Worm (Caenorhabditis elegans): ENCODE data around the gene Y43F8B.3.

Gene Y43F8B.3

ce11 chrV:19546100-19546499, 43.2 kb downstream of the Y43F8B.3 start, which contains the start of gene Y43F8B.1:
Gene Y43F8B.1 (minus strand): TSS chrV:19546200.
- TF ChIP-seq W03F9.2 (tag; optimal IDR thresholded peaks at IDR 0.05) (no peak), dao-5 (tag; optimal IDR thresholded peaks at IDR 0.05) (no peak), him-1 (tag; optimal IDR thresholded peaks at IDR 0.05) (no peak)

ce11 chrV:19546673-19547072, 43.8 kb downstream of the Y43F8B.3 start:
- TF ChIP-seq him-1 (tag; optimal IDR thresholded peaks at IDR 0.05) (no peak), dao-5 (tag; optimal IDR thresholded peaks at IDR 0.05) (no peak), W03F9.2 (tag; optimal IDR thresholded peaks at IDR 0.05) (no peak)

ce11 chrV:19549689-19550088, 46.8 kb downstream of the Y43F8B.3 start, which contains the start of gene Y43F8B.20:
Gene Y43F8B.20 (minus strand): TSS chrV:19549789.
- no peak for TF ChIP-seq him-1 (tag; optimal IDR thresholded peaks at IDR 0.05)
- no peak for TF ChIP-seq dao-5 (tag; optimal IDR thresholded peaks at IDR 0.05)
- TF ChIP-seq W03F9.2 (tag; optimal IDR thresholded peaks at IDR 0.05): no peak

- no peak for TF ChIP-seq dao-5 (tag; optimal IDR thresholded peaks at IDR 0.05)
- TF ChIP-seq W03F9.2 (tag; optimal IDR thresholded peaks at IDR 0.05): no peak
- TF ChIP-seq him-1 (tag; optimal IDR thresholded peaks at IDR 0.05): no peak
Measured at ce11 chrV:19550294-19550693, 47.4 kb downstream of the Y43F8B.3 start.

ce11 chrV:19555350-19555749, 52.4 kb downstream of the Y43F8B.3 start:
- TF ChIP-seq W03F9.2 (tag; optimal IDR thresholded peaks at IDR 0.05) (no peak), dao-5 (tag; optimal IDR thresholded peaks at IDR 0.05) (no peak), him-1 (tag; optimal IDR thresholded peaks at IDR 0.05) (no peak)

ce11 chrV:19555869-19556268, 53.0 kb downstream of the Y43F8B.3 start, which contains the start of gene oac-1:
Gene oac-1 (minus strand): TSS chrV:19555969.
- no peak for TF ChIP-seq him-1 (tag; optimal IDR thresholded peaks at IDR 0.05)

ce11 chrV:19565082-19565481, 62.2 kb downstream of the Y43F8B.3 start, which contains the start of gene kcnl-1:
Gene kcnl-1 (plus strand): TSS chrV:19565382.
- TF ChIP-seq him-1 (tag; optimal IDR thresholded peaks at IDR 0.05) (no peak), dao-5 (tag; optimal IDR thresholded peaks at IDR 0.05) (no peak)

Data from whole organism, L4/young adult.